Worm (Caenorhabditis elegans): ENCODE data around the gene R02F11.9.
A peak's percentile ranks its signal among the peaks of the same experiment; 100 is the strongest.

R02F11.9 gene

ce11 chrV:4826710-4827380 lies 39.6 kb downstream of the R02F11.9 start, which contains the start of the genes hsp-6 and C37H5.5:
Gene hsp-6, minus strand, starts transcription at chrV:4826760.
Gene C37H5.5, plus strand, starts transcription at chrV:4827360.
- TF ChIP-seq ces-1 (GFP tag; optimal IDR thresholded peaks at IDR 0.05) = peak; percentile 65
- TF ChIP-seq pha-4 (tag; optimal IDR thresholded peaks at IDR 0.05) = peak; percentile 24
- peak; percentile 83 for TF ChIP-seq lin-13 (tag; optimal IDR thresholded peaks at IDR 0.05)
- TF ChIP-seq lin-32 (GFP tag; optimal IDR thresholded peaks at IDR 0.05) = no peak
- peak; percentile 79 for TF ChIP-seq nhr-237 (tag; optimal IDR thresholded peaks at IDR 0.05)
- TF ChIP-seq ceh-43 (GFP tag; optimal IDR thresholded peaks at IDR 0.05) = no peak
- peak; percentile 58 for TF ChIP-seq sptf-1 (tag; optimal IDR thresholded peaks at IDR 0.05)
- TF ChIP-seq hlh-1 (tag; optimal IDR thresholded peaks at IDR 0.05) = peak; percentile 67
- TF ChIP-seq nhr-2 (tag; optimal IDR thresholded peaks at IDR 0.05) = peak; percentile 22
- no peak for TF ChIP-seq elt-1 (tag; optimal IDR thresholded peaks at IDR 0.05; ENCODE audit: borderline replicate concordance, insufficient read depth)
- TF ChIP-seq drap-1 (GFP tag; optimal IDR thresholded peaks at IDR 0.05) = peak; percentile 10
- TF ChIP-seq mep-1 (tag; optimal IDR thresholded peaks at IDR 0.05) = peak; percentile 91
- peak; percentile 18 for TF ChIP-seq cnd-1 (tag; optimal IDR thresholded peaks at IDR 0.05)
- TF ChIP-seq unc-62 (GFP tag; optimal IDR thresholded peaks at IDR 0.05) = peak; percentile 19
- TF ChIP-seq M03D4.4 (tag; optimal IDR thresholded peaks at IDR 0.05) = peak; percentile 4
- TF ChIP-seq unc-120 (tag; optimal IDR thresholded peaks at IDR 0.05; ENCODE audit: poor library complexity, severe bottlenecking) = peak; percentile 49
- peak; percentile 88 for TF ChIP-seq lsy-2 (tag; optimal IDR thresholded peaks at IDR 0.05)
- no peak for TF ChIP-seq blmp-1 (tag; optimal IDR thresholded peaks at IDR 0.05)

- no peak for TF ChIP-seq ces-1 (GFP tag; optimal IDR thresholded peaks at IDR 0.05)
- no peak for TF ChIP-seq lin-13 (tag; optimal IDR thresholded peaks at IDR 0.05)
- no peak for TF ChIP-seq ztf-11 (tag; optimal IDR thresholded peaks at IDR 0.05)
- TF ChIP-seq nhr-28 (tag; optimal IDR thresholded peaks at IDR 0.05) = no peak
- TF ChIP-seq cnd-1 (tag; optimal IDR thresholded peaks at IDR 0.05) = no peak
- no peak for TF ChIP-seq drap-1 (GFP tag; optimal IDR thresholded peaks at IDR 0.05)
- TF ChIP-seq ceh-39 (tag; optimal IDR thresholded peaks at IDR 0.05) = no peak
- TF ChIP-seq mab-5 (tag; optimal IDR thresholded peaks at IDR 0.05) = no peak
- no peak for TF ChIP-seq lin-32 (GFP tag; optimal IDR thresholded peaks at IDR 0.05)
- TF ChIP-seq blmp-1 (tag; optimal IDR thresholded peaks at IDR 0.05) = no peak
- no peak for TF ChIP-seq pha-4 (tag; optimal IDR thresholded peaks at IDR 0.05)
- no peak for TF ChIP-seq nhr-237 (tag; optimal IDR thresholded peaks at IDR 0.05)
- TF ChIP-seq hlh-1 (tag; optimal IDR thresholded peaks at IDR 0.05) = no peak
- TF ChIP-seq mep-1 (tag; optimal IDR thresholded peaks at IDR 0.05) = no peak
- TF ChIP-seq tbx-8 (GFP tag; optimal IDR thresholded peaks at IDR 0.05) = no peak
- no peak for TF ChIP-seq unc-39 (tag; optimal IDR thresholded peaks at IDR 0.05)
Measured at ce11 chrV:4834277-4834676, 47.0 kb downstream of the R02F11.9 start, which contains the start of gene C37H5.14. Gene C37H5.14, minus strand, starts transcription at chrV:4834377.

All from whole organism, mixed stage, embryonic.